Worm (Caenorhabditis elegans) whole organism, late embryonic: ENCODE data around the gene efk-1.

Experiments used
- C38D4.7 ChIP-seq: fragments of 200-800 bp; sonication (Bioruptor generic); optimal IDR thresholded peaks from 2 replicates; lab custom pipeline; 2018; ENCODE audit warnings: mild to moderate bottlenecking, missing genetic modification characterization, moderate library complexity, missing compliant biosample characterization
- F13H6.1 ChIP-seq: sonication (generic microtip); optimal IDR thresholded peaks from 2 replicates; lab custom pipeline; 2016; ENCODE audit warnings: missing genetic modification characterization, missing compliant biosample characterization
- K02D7.2 ChIP-seq: sonication (generic microtip); optimal IDR thresholded peaks from 2 replicates; lab custom pipeline; 2017; ENCODE audit warnings: mild to moderate bottlenecking, missing genetic modification characterization, missing compliant biosample characterization
- K09A11.1 ChIP-seq: sonication (generic microtip); optimal IDR thresholded peaks from 2 replicates; lab custom pipeline; 2017; ENCODE audit warnings: antibody characterized with exemption, mild to moderate bottlenecking, missing genetic modification characterization, missing compliant biosample characterization; ENCODE audit not compliant: insufficient read depth
- T23F11.4 ChIP-seq: fragments of 200-800 bp; sonication (Bioruptor generic); optimal IDR thresholded peaks from 2 replicates; lab custom pipeline; 2018; ENCODE audit warnings: mild to moderate bottlenecking, missing genetic modification characterization, missing compliant biosample characterization
- Y22D7AL.16 ChIP-seq: sonication (generic microtip); optimal IDR thresholded peaks from 2 replicates; lab custom pipeline; 2016; ENCODE audit warnings: missing genetic modification characterization, missing compliant biosample characterization
- ahr-1 ChIP-seq: sonication (generic microtip); optimal IDR thresholded peaks from 2 replicates; lab custom pipeline; 2016; ENCODE audit warnings: missing genetic modification characterization, missing compliant biosample characterization
- ceh-14 ChIP-seq: sonication (generic microtip); optimal IDR thresholded peaks from 2 replicates; lab custom pipeline; 2016; ENCODE audit warnings: missing genotype, missing genetic modification characterization, missing compliant biosample characterization
- ceh-18 ChIP-seq: sonication (generic microtip); optimal IDR thresholded peaks from 2 replicates; lab custom pipeline; 2016; ENCODE audit warnings: missing genetic modification characterization, missing compliant biosample characterization
- ceh-19 ChIP-seq: fragments of 200-800 bp; sonication (Bioruptor generic); optimal IDR thresholded peaks from 2 replicates; lab custom pipeline; 2018; ENCODE audit warnings: mild to moderate bottlenecking, missing genetic modification characterization, missing compliant biosample characterization
- ceh-2 ChIP-seq: sonication (generic microtip); optimal IDR thresholded peaks from 2 replicates; lab custom pipeline; 2016; ENCODE audit warnings: missing genotype, missing genetic modification characterization, missing compliant biosample characterization
- ceh-22 ChIP-seq: sonication (generic microtip); optimal IDR thresholded peaks from 2 replicates; lab custom pipeline; 2017; ENCODE audit warnings: missing biosample characterization, missing genetic modification characterization
- ceh-30 ChIP-seq: fragments of 150-350 bp; optimal IDR thresholded peaks from 2 replicates; lab custom pipeline; 2014; ENCODE audit warnings: missing biosample characterization, missing genetic modification characterization
- ceh-31 ChIP-seq: sonication (generic microtip); optimal IDR thresholded peaks from 2 replicates; lab custom pipeline; 2016; ENCODE audit warnings: missing genetic modification characterization, missing compliant biosample characterization
- ceh-45 ChIP-seq: fragments of 200-800 bp; sonication (Bioruptor generic); IDR thresholded peaks from 2 replicates; pipeline ENCODE4 v1.3.6; 2022; ENCODE audit warnings: missing genetic modification reagents, missing genetic modification characterization, missing compliant biosample characterization
- ceh-6 ChIP-seq: fragments of 200-800 bp; sonication (Bioruptor generic); optimal IDR thresholded peaks from 2 replicates; lab custom pipeline; 2018; ENCODE audit warnings: mild to moderate bottlenecking, missing genetic modification characterization, missing compliant biosample characterization
- che-1 ChIP-seq: sonication (generic microtip); optimal IDR thresholded peaks from 2 replicates; lab custom pipeline; 2016; ENCODE audit warnings: mild to moderate bottlenecking, missing genetic modification characterization, missing compliant biosample characterization
- dmd-4 ChIP-seq: sonication (generic microtip); optimal IDR thresholded peaks from 2 replicates; lab custom pipeline; 2016; ENCODE audit warnings: borderline replicate concordance, missing genetic modification characterization, missing compliant biosample characterization
- dve-1 ChIP-seq: sonication (generic microtip); optimal IDR thresholded peaks from 2 replicates; lab custom pipeline; 2017; ENCODE audit warnings: antibody characterized with exemption, mild to moderate bottlenecking, missing genetic modification characterization, missing compliant biosample characterization
- elt-4 ChIP-seq: sonication (generic microtip); optimal IDR thresholded peaks from 2 replicates; lab custom pipeline; 2016; ENCODE audit warnings: missing genetic modification characterization, missing compliant biosample characterization
- ets-4 ChIP-seq: sonication (generic microtip); optimal IDR thresholded peaks from 2 replicates; lab custom pipeline; 2016; ENCODE audit warnings: missing genetic modification characterization, missing compliant biosample characterization
- eyg-1 ChIP-seq: sonication (generic microtip); optimal IDR thresholded peaks from 2 replicates; lab custom pipeline; 2016; ENCODE audit warnings: missing genotype, missing genetic modification characterization, missing compliant biosample characterization
- fax-1 ChIP-seq: sonication (generic microtip); optimal IDR thresholded peaks from 2 replicates; lab custom pipeline; 2016; ENCODE audit warnings: missing genotype, missing genetic modification characterization, missing compliant biosample characterization
- fkh-10 ChIP-seq: fragments of 150-350 bp; optimal IDR thresholded peaks from 2 replicates; lab custom pipeline; 2014; ENCODE audit warnings: missing biosample characterization, missing genetic modification reagents, missing genetic modification characterization
- fkh-6 ChIP-seq: sonication (generic microtip); optimal IDR thresholded peaks from 2 replicates; lab custom pipeline; 2016; ENCODE audit warnings: missing genetic modification characterization, missing compliant biosample characterization
- gmeb-2 ChIP-seq: sonication (generic microtip); optimal IDR thresholded peaks from 2 replicates; lab custom pipeline; 2016; ENCODE audit warnings: missing genetic modification characterization, inconsistent platforms, missing compliant biosample characterization
- hlh-13 ChIP-seq: fragments of 200-800 bp; sonication (Bioruptor generic); optimal IDR thresholded peaks from 2 replicates; lab custom pipeline; 2018; ENCODE audit warnings: mild to moderate bottlenecking, missing genetic modification characterization, missing compliant biosample characterization
- hlh-15 ChIP-seq: sonication (generic microtip); optimal IDR thresholded peaks from 2 replicates; lab custom pipeline; 2016; ENCODE audit warnings: missing genetic modification characterization, missing compliant biosample characterization
- hlh-30 ChIP-seq: sonication (generic microtip); optimal IDR thresholded peaks from 2 replicates; lab custom pipeline; 2017; ENCODE audit warnings: antibody characterized with exemption, missing genetic modification characterization, missing compliant biosample characterization; ENCODE audit not compliant: insufficient read depth
- hlh-6 ChIP-seq: sonication (generic microtip); optimal IDR thresholded peaks from 2 replicates; lab custom pipeline; 2016; ENCODE audit warnings: missing genotype, missing genetic modification characterization, missing compliant biosample characterization
- hlh-8 ChIP-seq: sonication (generic microtip); optimal IDR thresholded peaks from 2 replicates; lab custom pipeline; 2016; ENCODE audit warnings: missing genotype, missing genetic modification characterization, missing compliant biosample characterization
- lim-6 ChIP-seq: sonication (generic microtip); optimal IDR thresholded peaks from 2 replicates; lab custom pipeline; 2016; ENCODE audit warnings: missing genetic modification characterization, missing compliant biosample characterization
- lin-11 ChIP-seq: fragments of 200-800 bp; sonication (Bioruptor generic); optimal IDR thresholded peaks from 2 replicates; lab custom pipeline; 2018; ENCODE audit warnings: mild to moderate bottlenecking, missing genetic modification characterization, missing compliant biosample characterization
- madf-2 ChIP-seq: sonication (generic microtip); optimal IDR thresholded peaks from 2 replicates; lab custom pipeline; 2017; ENCODE audit warnings: missing genetic modification characterization, missing compliant biosample characterization
- nfya-1 ChIP-seq: sonication (generic microtip); optimal IDR thresholded peaks from 2 replicates; lab custom pipeline; 2017; ENCODE audit warnings: missing genetic modification characterization, mild to moderate bottlenecking, missing compliant biosample characterization, antibody characterized with exemption, moderate library complexity
- nhr-11 ChIP-seq: fragments of 150-350 bp; optimal IDR thresholded peaks from 2 replicates; lab custom pipeline; 2014; ENCODE audit warnings: missing biosample characterization, missing genetic modification characterization
- nhr-232 ChIP-seq: sonication (generic microtip); optimal IDR thresholded peaks from 2 replicates; lab custom pipeline; 2016; ENCODE audit warnings: missing genetic modification characterization, missing compliant biosample characterization
- npax-4 ChIP-seq: sonication (generic microtip); optimal IDR thresholded peaks from 2 replicates; lab custom pipeline; 2016; ENCODE audit warnings: missing genetic modification characterization, missing compliant biosample characterization
- pat-9 ChIP-seq: fragments of 200-800 bp; sonication (Bioruptor generic); optimal IDR thresholded peaks from 2 replicates; lab custom pipeline; 2018; ENCODE audit warnings: mild to moderate bottlenecking, missing genetic modification characterization, moderate library complexity, missing compliant biosample characterization
- pax-1 ChIP-seq: fragments of 150-350 bp; optimal IDR thresholded peaks from 2 replicates; lab custom pipeline; 2014; ENCODE audit warnings: missing biosample characterization, missing genetic modification characterization
- pha-4 ChIP-seq: fragments of 150-350 bp; optimal IDR thresholded peaks from 2 replicates; lab custom pipeline; 2018; ENCODE audit warnings: missing biosample characterization, missing genetic modification reagents, missing genetic modification characterization
- pqm-1 ChIP-seq: sonication (generic microtip); optimal IDR thresholded peaks from 2 replicates; lab custom pipeline; 2016; ENCODE audit warnings: missing genetic modification characterization, missing compliant biosample characterization
- rnt-1 ChIP-seq: sonication (generic microtip); optimal IDR thresholded peaks from 2 replicates; lab custom pipeline; 2016; ENCODE audit warnings: missing genetic modification characterization, missing compliant biosample characterization
- sdc-2 ChIP-seq: sonication (generic microtip); optimal IDR thresholded peaks from 2 replicates; lab custom pipeline; 2016; ENCODE audit warnings: missing genotype, missing genetic modification characterization, missing compliant biosample characterization
- syd-9 ChIP-seq: sonication (generic microtip); optimal IDR thresholded peaks from 2 replicates; lab custom pipeline; 2016; ENCODE audit warnings: mild to moderate bottlenecking, missing genetic modification characterization, moderate library complexity, missing compliant biosample characterization
- tbx-2 ChIP-seq: sonication (generic microtip); optimal IDR thresholded peaks from 2 replicates; lab custom pipeline; 2016; ENCODE audit warnings: missing genetic modification characterization, missing compliant biosample characterization
- unc-3 ChIP-seq, 2 experiments: fragments of 200-800 bp in 1 of 2; sonication (Bioruptor generic) in 1 of 2; sonication (generic microtip) in 1 of 2; conservative IDR thresholded peaks in 1 of 2; optimal IDR thresholded peaks in 1 of 2; 2 replicates each; pipeline versions ENCODE4 v1.3.6 to Lab custom; 2016 to 2022; ENCODE audit warnings: missing compliant biosample characterization in 2 of 2, missing genetic modification characterization in 2 of 2, missing genetic modification reagents in 1 of 2
- unc-42 ChIP-seq: sonication (generic microtip); optimal IDR thresholded peaks from 2 replicates; lab custom pipeline; 2016; ENCODE audit warnings: missing genotype, missing genetic modification characterization, missing compliant biosample characterization
- unc-55 ChIP-seq: sonication (generic microtip); optimal IDR thresholded peaks from 2 replicates; lab custom pipeline; 2017; ENCODE audit warnings: missing biosample characterization, missing genetic modification reagents, missing genetic modification characterization
- zip-5 ChIP-seq: sonication (generic microtip); optimal IDR thresholded peaks from 2 replicates; lab custom pipeline; 2016; ENCODE audit warnings: missing genetic modification characterization, missing compliant biosample characterization

The efk-1 gene

ce11 chrIII:6138457-6138856 lies 29.9 kb downstream of the efk-1 start (continued):
- TF ChIP-seq ceh-19 (GFP tag; lab: Kevin White, UChicago) (peak; percentile 48), lim-6 (no peak), ahr-1 (no peak), madf-2 (tag; lab: Kevin White, UChicago) (no peak), hlh-15 (tag; lab: Kevin White, UChicago) (no peak), pqm-1 (tag; lab: Kevin White, UChicago) (no peak), npax-4 (tag; lab: Kevin White, UChicago) (no peak), ceh-31 (tag; lab: Kevin White, UChicago) (peak; percentile 40), lin-11 (tag; lab: Kevin White, UChicago) (no peak), gmeb-2 (tag; lab: Kevin White, UChicago) (no peak), sdc-2 (tag; lab: Kevin White, UChicago) (peak; percentile 28), ceh-22 (tag; lab: Kevin White, UChicago) (no peak), F13H6.1 (tag; lab: Kevin White, UChicago) (no peak), T23F11.4 (GFP tag; lab: Kevin White, UChicago) (no peak), pat-9 (tag; lab: Kevin White, UChicago) (peak; percentile 35), K09A11.1 (tag; lab: Kevin White, UChicago) (no peak), pax-1 (tag; lab: Kevin White, UChicago) (no peak), syd-9 (no peak), zip-5 (tag; lab: Kevin White, UChicago) (no peak), fkh-10 (no peak), Y22D7AL.16 (tag; lab: Kevin White, UChicago) (no peak), hlh-13 (no peak), che-1 (tag; lab: Kevin White, UChicago) (no peak), ets-4 (no peak), fkh-6 (tag; lab: Kevin White, UChicago) (no peak)

ce11 chrIII:6137431-6137830 lies 30.9 kb downstream of the efk-1 start:
- TF ChIP-seq rnt-1 (tag; lab: Kevin White, UChicago) (no peak), nfya-1 (tag; lab: Kevin White, UChicago) (peak; percentile 43), C38D4.7 (GFP tag; lab: Kevin White, UChicago) (no peak), pha-4 (tag; lab: Kevin White, UChicago) (no peak), hlh-8 (tag; lab: Kevin White, UChicago) (no peak), ceh-19 (GFP tag; lab: Kevin White, UChicago) (no peak), nhr-232 (tag; lab: Kevin White, UChicago) (no peak), T23F11.4 (GFP tag; lab: Kevin White, UChicago) (no peak), ceh-18 (tag; lab: Kevin White, UChicago) (peak; percentile 63), fkh-6 (tag; lab: Kevin White, UChicago) (no peak), lim-6 (no peak), ahr-1 (no peak), fax-1 (peak; percentile 6), tbx-2 (tag; lab: Kevin White, UChicago) (peak; percentile 39), eyg-1 (no peak), hlh-30 (no peak), hlh-13 (no peak), ceh-31 (tag; lab: Kevin White, UChicago) (peak; percentile 74), ceh-6 (no peak), K02D7.2 (no peak), zip-5 (tag; lab: Kevin White, UChicago) (no peak), syd-9 (no peak), pax-1 (tag; lab: Kevin White, UChicago) (no peak), dmd-4 (tag; lab: Kevin White, UChicago) (peak; percentile 15), dve-1 (tag; lab: Kevin White, UChicago) (no peak), unc-3 (GFP tag; conservative IDR thresholded peaks at IDR 0.05; lab: Robert Waterston, UW) (no peak), unc-3 (tag; optimal IDR thresholded peaks at IDR 0.05; lab: Kevin White, UChicago) (no peak), ceh-22 (tag; lab: Kevin White, UChicago) (no peak), ceh-2 (no peak), F13H6.1 (tag; lab: Kevin White, UChicago) (no peak), nhr-11 (tag; lab: Kevin White, UChicago) (no peak), ceh-30 (tag; lab: Kevin White, UChicago) (no peak), ceh-14 (tag; lab: Kevin White, UChicago) (peak; percentile 51), hlh-6 (tag; lab: Kevin White, UChicago) (no peak), ceh-45 (no peak), unc-42 (tag; lab: Kevin White, UChicago) (peak; percentile 80), elt-4 (tag; lab: Kevin White, UChicago) (no peak), unc-55 (GFP tag; lab: Kevin White, UChicago) (no peak)
